Fruit fly (Drosophila melanogaster) whole organism: ENCODE results near the gene Blos2.

Source experiments
- CG8478 ChIP-seq: fragments of >200 bp; optimal IDR thresholded peaks from 2 replicates; lab custom pipeline; 2018; ENCODE audit warnings: inconsistent platforms
- Dll ChIP-seq: fragments of >200 bp; optimal IDR thresholded peaks from 2 replicates; lab custom pipeline; 2017
- pan ChIP-seq: fragments of >200 bp; optimal IDR thresholded peaks from 2 replicates; lab custom pipeline; 2017
- usp ChIP-seq: fragments of >200 bp; optimal IDR thresholded peaks from 2 replicates; lab custom pipeline; 2017; ENCODE audit warnings: missing biosample characterization, missing genetic modification characterization, mixed read lengths

- no peak for TF ChIP-seq pan (lab: Kevin White, UChicago)
- TF ChIP-seq usp (GFP tag; lab: Kevin White, UChicago), result no peak
- no peak for TF ChIP-seq CG8478 (lab: Kevin White, UChicago)
- no peak for TF ChIP-seq Dll (lab: Kevin White, UChicago)
Observed at dm6 chr3L:11071057-11071456, 9.7 kb downstream of the Blos2 start.
